Worm (Caenorhabditis elegans) whole organism, L1 larva: ENCODE measurements around the gene myo-3.

Source experiments
- ceh-63 ChIP-seq: fragments of 200-800 bp; sonication (Bioruptor generic); optimal IDR thresholded peaks from 2 replicates; lab custom pipeline; 2018; ENCODE audit warnings: mild to moderate bottlenecking, missing genetic modification characterization, missing compliant biosample characterization
- fos-1 ChIP-seq: fragments of 150-350 bp; optimal IDR thresholded peaks from 2 replicates; lab custom pipeline; 2014; ENCODE audit warnings: missing biosample characterization, missing genetic modification characterization
- grh-1 ChIP-seq: fragments of 200-800 bp; sonication (Bioruptor generic); IDR thresholded peaks from 2 replicates; pipeline ENCODE4 v1.3.6; 2022; ENCODE audit warnings: missing genetic modification reagents, missing genetic modification characterization, missing compliant biosample characterization
- lin-15B ChIP-seq: fragments of 150-350 bp; sonication (generic microtip); optimal IDR thresholded peaks from 3 replicates; lab custom pipeline; 2014; ENCODE audit warnings: missing biosample characterization, missing genetic modification characterization
- lin-39 ChIP-seq: fragments of 150-350 bp; optimal IDR thresholded peaks from 2 replicates; lab custom pipeline; 2014; ENCODE audit warnings: missing biosample characterization, missing genetic modification reagents, missing genetic modification characterization
- nhr-12 ChIP-seq: sonication (generic microtip); optimal IDR thresholded peaks from 2 replicates; lab custom pipeline; 2017; ENCODE audit warnings: missing biosample characterization, missing genetic modification characterization
- nhr-19 ChIP-seq: fragments of 200-800 bp; sonication (Bioruptor generic); conservative IDR thresholded peaks from 2 replicates; pipeline ENCODE4 v1.3.6; 2022; ENCODE audit warnings: missing genetic modification characterization, missing compliant biosample characterization
- nhr-77 ChIP-seq: fragments of 150-350 bp; optimal IDR thresholded peaks from 2 replicates; lab custom pipeline; 2014; ENCODE audit warnings: missing biosample characterization, missing genetic modification characterization
- snpc-4 ChIP-seq: fragments of 150-350 bp; optimal IDR thresholded peaks from 2 replicates; lab custom pipeline; 2014; ENCODE audit warnings: missing biosample characterization, missing genetic modification characterization
- sox-4 ChIP-seq: sonication (generic microtip); optimal IDR thresholded peaks from 2 replicates; lab custom pipeline; 2016; ENCODE audit warnings: missing genetic modification characterization, missing compliant biosample characterization
- unc-62 ChIP-seq: fragments of 150-350 bp; optimal IDR thresholded peaks from 2 replicates; lab custom pipeline; 2014; ENCODE audit warnings: missing biosample characterization, missing genetic modification reagents, missing genetic modification characterization
- zag-1 ChIP-seq: fragments of 150-350 bp; optimal IDR thresholded peaks from 2 replicates; lab custom pipeline; 2014; ENCODE audit warnings: missing biosample characterization, missing genetic modification characterization

DNA sequence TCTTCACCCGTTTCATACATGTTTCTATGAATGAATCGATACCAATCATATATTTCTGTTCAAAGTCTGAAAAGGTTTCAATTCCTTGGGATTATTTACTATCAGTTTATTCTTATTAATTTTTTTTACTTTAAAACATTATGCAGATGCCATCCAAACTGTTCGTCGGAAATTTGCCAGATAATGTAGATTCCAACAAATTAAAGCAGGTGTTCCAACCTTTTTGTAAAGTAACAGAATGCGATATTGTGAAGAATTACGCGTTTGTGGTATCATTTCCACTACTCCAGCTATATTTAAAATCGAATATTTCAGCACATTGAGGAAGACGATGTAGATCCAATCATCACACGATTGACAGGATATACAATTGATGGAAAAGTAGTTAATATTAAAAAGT is 42.0 kb downstream of the myo-3 start, which contains the start of gene rnp-1:
- TF ChIP-seq grh-1 (GFP tag; lab: Robert Waterston, UW) (no peak), sox-4 (tag; lab: Kevin White, UChicago) (no peak), nhr-77 (tag; lab: Kevin White, UChicago) (no peak), snpc-4 (tag; lab: Kevin White, UChicago) (no peak), lin-39 (tag; lab: Kevin White, UChicago) (no peak), fos-1 (tag; lab: Kevin White, UChicago) (no peak), nhr-19 (GFP tag; lab: Robert Waterston, UW) (no peak), lin-15B (tag; lab: Kevin White, UChicago) (no peak), ceh-63 (GFP tag; lab: Kevin White, UChicago) (no peak), unc-62 (no peak), nhr-12 (tag; lab: Kevin White, UChicago) (no peak), zag-1 (tag; lab: Kevin White, UChicago) (no peak)
